Fruit fly (Drosophila melanogaster): ENCODE data around the gene CG7420.
A peak's percentile ranks its signal among the peaks of the same experiment; 100 is the strongest.

The CG7420 gene

DNA sequence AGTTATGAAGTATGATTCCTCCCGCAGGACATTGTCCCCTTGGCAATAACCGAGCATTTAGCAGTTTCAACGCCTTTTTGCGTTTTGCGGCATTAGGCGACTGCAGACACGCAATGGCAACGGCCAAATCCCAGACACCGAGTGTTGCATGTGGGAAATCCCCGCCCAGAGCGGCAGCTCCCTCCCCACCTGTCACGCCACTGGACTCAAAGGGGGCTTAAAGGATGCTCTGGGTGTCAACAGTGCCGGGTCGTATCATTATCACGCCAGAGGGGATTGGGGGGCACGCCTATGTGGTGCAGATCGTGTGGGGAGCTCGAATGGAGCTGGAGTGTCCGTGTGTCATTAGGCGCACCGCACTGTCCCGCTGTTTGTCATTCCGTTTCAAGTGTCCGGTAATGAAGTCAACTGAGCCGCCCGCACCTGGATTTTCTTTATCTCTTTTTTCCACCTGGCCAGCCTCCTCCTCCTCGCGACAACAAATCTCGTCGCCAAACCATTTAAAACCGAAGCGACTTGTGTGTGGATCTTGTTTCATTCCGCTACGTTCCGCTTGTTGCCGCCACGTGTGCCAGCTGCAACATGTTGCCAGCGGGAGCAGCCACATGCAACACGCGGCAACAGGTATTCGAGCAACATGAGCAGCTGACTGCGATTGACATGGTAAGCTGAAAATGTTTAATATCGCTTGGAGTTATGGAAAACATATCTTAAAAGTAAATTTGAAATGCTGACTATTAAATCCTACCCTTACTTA is 42.1 kb downstream of the CG7420 start:
- TF ChIP-seq psq (optimal IDR thresholded peaks at IDR 0.05) (no peak), pan (optimal IDR thresholded peaks at IDR 0.05) (no peak), CG8478 (optimal IDR thresholded peaks at IDR 0.05) (no peak), EcR (GFP tag; optimal IDR thresholded peaks at IDR 0.05) (no peak), usp (GFP tag; optimal IDR thresholded peaks at IDR 0.05) (no peak), Dll (optimal IDR thresholded peaks at IDR 0.05) (no peak)

DNA sequence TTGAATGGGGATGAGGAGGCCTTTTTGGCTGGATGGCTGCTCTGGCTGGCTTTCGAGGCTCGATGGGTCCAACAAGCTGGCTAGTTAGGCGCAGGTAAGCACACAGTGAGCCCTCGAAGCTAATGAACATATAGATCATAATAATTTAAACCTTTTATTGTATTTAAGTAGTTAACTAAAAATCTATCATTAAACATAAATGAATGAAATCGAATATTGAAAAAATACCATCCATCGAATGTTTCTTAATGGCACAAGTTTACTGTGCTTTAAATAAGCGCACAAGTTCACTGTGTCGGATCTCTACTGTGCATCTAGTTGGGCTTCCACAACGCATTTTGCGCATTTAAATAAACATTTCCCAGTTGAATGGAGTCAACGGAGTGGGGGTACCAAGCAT is 43.4 kb downstream of the CG7420 start:
- TF ChIP-seq usp (GFP tag; optimal IDR thresholded peaks at IDR 0.05): no peak
- TF ChIP-seq EcR (GFP tag; optimal IDR thresholded peaks at IDR 0.05): no peak
- TF ChIP-seq Dll (optimal IDR thresholded peaks at IDR 0.05): no peak
- no peak for TF ChIP-seq psq (optimal IDR thresholded peaks at IDR 0.05)

DNA sequence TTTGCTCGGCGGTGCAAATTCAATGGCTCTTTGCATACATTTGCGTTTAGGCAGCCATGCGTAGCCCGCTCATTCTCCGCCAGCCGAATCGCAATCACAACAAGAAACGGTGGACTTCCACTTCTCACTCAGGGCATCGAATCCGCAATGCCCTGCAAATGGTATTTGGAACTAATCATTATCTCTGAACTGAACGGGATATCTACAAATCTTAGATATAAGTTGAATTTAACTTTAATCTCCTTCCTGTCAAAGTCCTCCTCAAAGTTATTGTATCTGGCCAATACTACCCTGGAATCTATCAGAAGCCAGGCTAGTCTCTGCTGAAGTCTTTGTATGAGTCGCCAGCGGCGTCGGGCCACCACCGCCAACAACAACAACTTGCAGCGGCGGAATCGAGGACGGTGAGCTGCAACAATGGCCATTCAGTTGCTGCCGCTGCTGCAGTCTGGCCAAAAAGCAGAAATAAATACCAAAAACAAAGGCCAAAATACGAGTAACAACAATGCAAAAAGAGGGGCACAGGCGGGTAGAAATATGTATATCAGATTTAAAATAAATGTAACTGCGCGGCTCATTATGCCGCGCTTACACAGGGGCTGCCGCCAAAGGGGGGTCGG is 44.0 kb downstream of the CG7420 start:
- TF ChIP-seq Dll (optimal IDR thresholded peaks at IDR 0.05) (no peak), CG8478 (optimal IDR thresholded peaks at IDR 0.05) (no peak), pan (optimal IDR thresholded peaks at IDR 0.05) (no peak), psq (optimal IDR thresholded peaks at IDR 0.05) (no peak), EcR (GFP tag; optimal IDR thresholded peaks at IDR 0.05) (no peak), usp (GFP tag; optimal IDR thresholded peaks at IDR 0.05) (no peak)

DNA sequence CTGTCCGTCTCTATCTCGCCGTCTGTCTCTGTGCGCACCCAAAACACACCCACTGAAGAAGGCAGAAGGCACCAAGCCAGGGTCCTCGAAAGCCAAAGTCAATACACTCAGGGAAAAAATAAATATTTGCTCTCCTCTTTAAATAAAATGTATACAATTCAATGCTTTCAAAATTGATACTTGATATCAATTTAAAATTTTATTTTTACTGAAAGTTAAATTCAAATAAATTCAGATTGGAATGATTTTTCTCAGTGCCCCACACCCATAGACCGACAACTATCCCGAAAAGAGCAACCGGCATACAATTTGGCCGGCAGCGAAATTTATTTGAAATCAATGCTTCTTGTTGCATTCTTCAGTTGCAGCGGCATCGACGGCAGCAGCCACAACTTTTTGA is 45.9 kb downstream of the CG7420 start:
- no peak for TF ChIP-seq CG8478 (optimal IDR thresholded peaks at IDR 0.05)
- TF ChIP-seq EcR (GFP tag; optimal IDR thresholded peaks at IDR 0.05): no peak
- TF ChIP-seq pan (optimal IDR thresholded peaks at IDR 0.05): no peak
- no peak for TF ChIP-seq psq (optimal IDR thresholded peaks at IDR 0.05)
- TF ChIP-seq usp (GFP tag; optimal IDR thresholded peaks at IDR 0.05): no peak
- TF ChIP-seq Dll (optimal IDR thresholded peaks at IDR 0.05): no peak

DNA sequence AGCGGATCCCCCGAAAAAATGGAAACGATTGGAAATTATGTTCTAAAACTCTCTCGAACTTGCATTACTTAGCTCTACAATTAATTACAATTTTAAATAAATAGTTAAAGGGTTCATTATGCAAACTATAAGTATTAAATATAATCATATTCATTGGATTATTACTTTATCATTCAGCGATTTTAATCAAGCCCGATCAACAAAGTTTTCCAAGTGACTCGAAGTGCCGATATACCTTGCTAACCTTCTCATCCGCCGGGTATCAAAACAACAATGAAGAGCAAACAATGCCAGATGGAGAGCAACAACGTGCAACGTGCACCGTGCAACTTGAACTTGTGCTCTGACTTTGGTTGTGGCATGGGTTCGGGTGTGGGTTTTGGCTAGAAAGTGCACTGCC is 46.4 kb downstream of the CG7420 start:
- no peak for TF ChIP-seq EcR (GFP tag; optimal IDR thresholded peaks at IDR 0.05)
- no peak for TF ChIP-seq Dll (optimal IDR thresholded peaks at IDR 0.05)
- no peak for TF ChIP-seq usp (GFP tag; optimal IDR thresholded peaks at IDR 0.05)
- peak; percentile 23 for TF ChIP-seq pan (optimal IDR thresholded peaks at IDR 0.05)
- no peak for TF ChIP-seq psq (optimal IDR thresholded peaks at IDR 0.05)
- TF ChIP-seq CG8478 (optimal IDR thresholded peaks at IDR 0.05): no peak

DNA sequence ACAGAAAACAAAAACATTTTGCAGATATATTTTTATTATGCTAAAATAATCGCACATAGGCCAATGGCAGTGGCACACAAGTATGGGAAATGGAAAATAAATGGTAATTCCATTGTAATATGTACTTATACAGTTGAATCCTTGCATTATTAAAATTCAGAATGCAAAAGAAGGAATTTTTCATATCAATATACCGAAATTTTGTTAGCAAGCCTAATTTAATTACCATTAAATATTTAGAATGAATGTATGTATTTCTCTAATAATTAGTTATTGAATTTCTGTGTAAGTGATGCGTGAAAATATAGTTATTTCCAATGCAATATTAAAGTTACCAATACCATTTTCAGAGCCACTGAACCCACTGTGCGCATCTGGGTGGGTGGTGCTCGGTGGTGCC is 47.2 kb downstream of the CG7420 start:
- TF ChIP-seq EcR (GFP tag; optimal IDR thresholded peaks at IDR 0.05) (no peak), psq (optimal IDR thresholded peaks at IDR 0.05) (no peak), CG8478 (optimal IDR thresholded peaks at IDR 0.05) (no peak), pan (optimal IDR thresholded peaks at IDR 0.05) (no peak), usp (GFP tag; optimal IDR thresholded peaks at IDR 0.05) (no peak), Dll (optimal IDR thresholded peaks at IDR 0.05) (no peak)
